Fruit fly (Drosophila melanogaster) whole organism, embryonic: ENCODE data around the gene CG43131.
A peak's percentile ranks its signal among the peaks of the same experiment; 100 is the strongest.

Source experiments
- ATbp ChIP-seq: fragments of 200-800 bp; sonication (Bioruptor generic); optimal IDR thresholded peaks from 2 replicates; lab custom pipeline; 2017; ENCODE audit warnings: missing biosample characterization, mild to moderate bottlenecking, missing genetic modification characterization, missing genetic modification reagents
- BEAF-32 ChIP-seq: fragments of 200-800 bp; sonication (Bioruptor generic); optimal IDR thresholded peaks from 3 replicates; lab custom pipeline; 2017; ENCODE audit warnings: missing biosample characterization, missing genetic modification characterization, mild to moderate bottlenecking, moderate library complexity, missing genetic modification reagents
- CG10267 ChIP-seq: fragments of 200-800 bp; sonication (Bioruptor generic); optimal IDR thresholded peaks from 2 replicates; lab custom pipeline; 2018; ENCODE audit warnings: missing biosample characterization, mild to moderate bottlenecking, missing genetic modification characterization, moderate library complexity
- CG10543 ChIP-seq: fragments of 200-800 bp; sonication (Bioruptor generic); optimal IDR thresholded peaks from 3 replicates; lab custom pipeline; 2017; ENCODE audit warnings: missing biosample characterization, mild to moderate bottlenecking, missing genetic modification characterization, moderate library complexity
- CG11504 ChIP-seq: fragments of 200-800 bp; sonication (Bioruptor generic); optimal IDR thresholded peaks from 3 replicates; lab custom pipeline; 2019; ENCODE audit warnings: missing biosample characterization, mild to moderate bottlenecking, missing genetic modification characterization, moderate library complexity
- CG12391 ChIP-seq: fragments of 200-800 bp; sonication (Bioruptor generic); optimal IDR thresholded peaks from 3 replicates; lab custom pipeline; 2018; ENCODE audit warnings: missing biosample characterization, mild to moderate bottlenecking, missing genetic modification characterization, moderate library complexity
- CG13894 ChIP-seq: fragments of 200-800 bp; sonication (Bioruptor generic); optimal IDR thresholded peaks from 3 replicates; lab custom pipeline; 2018; ENCODE audit warnings: missing biosample characterization, mild to moderate bottlenecking, missing genetic modification characterization, moderate library complexity
- CG14014 ChIP-seq: fragments of 200-800 bp; sonication (Bioruptor generic); IDR thresholded peaks from 2 replicates; pipeline ENCODE4 v1.3.6; 2022; ENCODE audit warnings: missing biosample characterization, missing genetic modification characterization
- CG15696 ChIP-seq: fragments of 200-800 bp; sonication (Bioruptor generic); optimal IDR thresholded peaks from 2 replicates; lab custom pipeline; 2019; ENCODE audit warnings: missing biosample characterization, mild to moderate bottlenecking, missing genetic modification characterization, moderate library complexity
- CG17385 ChIP-seq: fragments of 200-800 bp; sonication (Bioruptor generic); optimal IDR thresholded peaks from 3 replicates; lab custom pipeline; 2018; ENCODE audit warnings: missing biosample characterization, mild to moderate bottlenecking, missing genetic modification characterization
- CG18011 ChIP-seq: fragments of 200-800 bp; sonication (Bioruptor generic); optimal IDR thresholded peaks from 2 replicates; lab custom pipeline; 2017; ENCODE audit warnings: missing biosample characterization, missing genetic modification characterization, mild to moderate bottlenecking, moderate library complexity, missing genotype
- CG2712 ChIP-seq: fragments of 200-800 bp; optimal IDR thresholded peaks from 3 replicates; lab custom pipeline; 2019; ENCODE audit warnings: missing biosample characterization, mild to moderate bottlenecking, missing genetic modification characterization, moderate library complexity
- CG3281 ChIP-seq: fragments of 200-800 bp; sonication (Bioruptor generic); optimal IDR thresholded peaks from 3 replicates; lab custom pipeline; 2017; ENCODE audit warnings: missing biosample characterization, mild to moderate bottlenecking, missing genetic modification characterization
- CG33557 ChIP-seq: fragments of 200-800 bp; sonication (Bioruptor generic); optimal IDR thresholded peaks from 2 replicates; lab custom pipeline; 2019; ENCODE audit warnings: missing biosample characterization, mild to moderate bottlenecking, missing genetic modification characterization, moderate library complexity
- CG42726 ChIP-seq: fragments of 200-800 bp; sonication (Bioruptor generic); IDR thresholded peaks from 2 replicates; pipeline ENCODE4 v1.3.6; 2022; ENCODE audit warnings: missing biosample characterization, missing genetic modification characterization; ENCODE audit not compliant: partially characterized antibody
- CG6854 ChIP-seq: fragments of 200-800 bp; sonication (Bioruptor generic); optimal IDR thresholded peaks from 3 replicates; lab custom pipeline; 2017; ENCODE audit warnings: missing biosample characterization, mild to moderate bottlenecking, missing genetic modification characterization
- CG7372 ChIP-seq: fragments of 200-800 bp; sonication (Bioruptor generic); IDR thresholded peaks from 2 replicates; pipeline ENCODE4 v1.3.6; 2022; ENCODE audit warnings: missing biosample characterization, missing genetic modification characterization
- CG7839 ChIP-seq: fragments of 200-800 bp; sonication (Bioruptor generic); optimal IDR thresholded peaks from 3 replicates; lab custom pipeline; 2018; ENCODE audit warnings: missing biosample characterization, mild to moderate bottlenecking, missing genetic modification characterization, moderate library complexity
- D19B ChIP-seq: fragments of 200-800 bp; sonication (Bioruptor generic); optimal IDR thresholded peaks from 2 replicates; lab custom pipeline; 2017; ENCODE audit warnings: missing biosample characterization, mild to moderate bottlenecking, missing genetic modification characterization
- Eip74EF ChIP-seq, 2 experiments: fragments of 200-800 bp in 1 of 2; fragments of >200 bp in 1 of 2; sonication (Bioruptor generic) in 1 of 2; optimal IDR thresholded peaks; 2 replicates each; lab custom pipeline; 2017 to 2019; ENCODE audit warnings: missing biosample characterization in 2 of 2, missing genetic modification characterization in 2 of 2, mild to moderate bottlenecking in 1 of 2, moderate library complexity in 1 of 2
- HHEX ChIP-seq: fragments of 200-800 bp; sonication (Bioruptor generic); optimal IDR thresholded peaks from 3 replicates; lab custom pipeline; 2017; ENCODE audit warnings: missing biosample characterization, mild to moderate bottlenecking, missing genetic modification characterization, missing genetic modification reagents
- Hmr ChIP-seq: fragments of 200-800 bp; sonication (Bioruptor generic); optimal IDR thresholded peaks from 3 replicates; lab custom pipeline; 2017; ENCODE audit warnings: mild to moderate bottlenecking, missing biosample characterization, missing genetic modification reagents, missing genetic modification characterization
- Myb ChIP-seq: fragments of 200-800 bp; sonication (Bioruptor generic); optimal IDR thresholded peaks from 2 replicates; lab custom pipeline; 2016; ENCODE audit warnings: missing biosample characterization, missing genetic modification characterization
- Optix ChIP-seq: fragments of 200-800 bp; sonication (Bioruptor generic); IDR thresholded peaks from 3 replicates; pipeline ENCODE4 v1.3.6; 2022; ENCODE audit warnings: missing biosample characterization, missing genetic modification characterization
- Ptx1 ChIP-seq: fragments of 200-800 bp; sonication (Bioruptor generic); IDR thresholded peaks from 2 replicates; pipeline ENCODE4 v1.3.6; 2022; ENCODE audit warnings: missing biosample characterization, missing genetic modification characterization
- cwo ChIP-seq: fragments of 200-800 bp; sonication (Bioruptor generic); optimal IDR thresholded peaks from 3 replicates; lab custom pipeline; 2017; ENCODE audit warnings: missing biosample characterization, missing genetic modification characterization, mild to moderate bottlenecking, moderate library complexity, missing genetic modification reagents
- dmrt11E ChIP-seq: fragments of 200-800 bp; sonication (Bioruptor generic); optimal IDR thresholded peaks from 3 replicates; lab custom pipeline; 2018; ENCODE audit warnings: missing biosample characterization, mild to moderate bottlenecking, missing genetic modification characterization, moderate library complexity
- dpn ChIP-seq, 2 experiments: fragments of 200-800 bp; sonication (Bioruptor generic); optimal IDR thresholded peaks; 3 replicates each; lab custom pipeline; 2016; ENCODE audit warnings: missing biosample characterization in 2 of 2, missing genetic modification characterization in 2 of 2
- eve ChIP-seq, 2 experiments: fragments of >200 bp; optimal IDR thresholded peaks; 2 replicates each; lab custom pipeline; 2017; ENCODE audit warnings: missing biosample characterization in 2 of 2, missing genetic modification characterization in 2 of 2
- grau ChIP-seq: fragments of 200-800 bp; optimal IDR thresholded peaks from 3 replicates; lab custom pipeline; 2019; ENCODE audit warnings: missing biosample characterization, mild to moderate bottlenecking, missing genetic modification characterization, moderate library complexity
- gsb-n ChIP-seq: fragments of 200-800 bp; sonication (Bioruptor generic); optimal IDR thresholded peaks from 3 replicates; lab custom pipeline; 2018; ENCODE audit warnings: missing biosample characterization, mild to moderate bottlenecking, missing genetic modification characterization
- ind ChIP-seq: fragments of 200-800 bp; sonication (Bioruptor generic); optimal IDR thresholded peaks from 3 replicates; lab custom pipeline; 2016; ENCODE audit warnings: missing biosample characterization, missing genetic modification characterization
- jumu ChIP-seq: fragments of 200-800 bp; sonication (Bioruptor generic); optimal IDR thresholded peaks from 3 replicates; lab custom pipeline; 2016; ENCODE audit warnings: missing biosample characterization, missing genetic modification characterization
- kni ChIP-seq: fragments of 200-800 bp; sonication (Bioruptor generic); optimal IDR thresholded peaks from 3 replicates; lab custom pipeline; 2017; ENCODE audit warnings: mild to moderate bottlenecking, missing biosample characterization, missing genetic modification reagents, missing genetic modification characterization
- lola ChIP-seq, 3 experiments: fragments of >200 bp in 2 of 3; fragments of 200-800 bp in 1 of 3; sonication (Bioruptor generic) in 1 of 3; optimal IDR thresholded peaks; 2 replicates each; lab custom pipeline; 2017 to 2019; ENCODE audit warnings: missing biosample characterization in 3 of 3, missing genetic modification characterization in 3 of 3, mild to moderate bottlenecking in 1 of 3, moderate library complexity in 1 of 3
- nmo ChIP-seq: fragments of 200-800 bp; sonication (Bioruptor generic); optimal IDR thresholded peaks from 2 replicates; lab custom pipeline; 2018; ENCODE audit warnings: missing biosample characterization, mild to moderate bottlenecking, missing genetic modification characterization, moderate library complexity
- otp ChIP-seq: fragments of 200-800 bp; sonication (Bioruptor generic); IDR thresholded peaks from 3 replicates; pipeline ENCODE4, ENCODE4 v1.3.6; 2022; ENCODE audit warnings: missing biosample characterization, missing genetic modification characterization
- pros ChIP-seq: fragments of 200-800 bp; sonication (Bioruptor generic); optimal IDR thresholded peaks from 3 replicates; lab custom pipeline; 2019; ENCODE audit warnings: missing biosample characterization, mild to moderate bottlenecking, missing genetic modification characterization, moderate library complexity
- psq ChIP-seq: fragments of 200-800 bp; sonication (Bioruptor generic); optimal IDR thresholded peaks from 2 replicates; lab custom pipeline; 2017; ENCODE audit warnings: missing biosample characterization, missing genetic modification characterization
- repo ChIP-seq: fragments of 200-800 bp; sonication (Bioruptor generic); optimal IDR thresholded peaks from 2 replicates; lab custom pipeline; 2016; ENCODE audit warnings: missing biosample characterization, missing genetic modification characterization
- scrt ChIP-seq: fragments of 200-800 bp; sonication (Bioruptor generic); optimal IDR thresholded peaks from 2 replicates; lab custom pipeline; 2018; ENCODE audit warnings: missing biosample characterization, mild to moderate bottlenecking, missing genetic modification characterization, moderate library complexity
- sens ChIP-seq: fragments of 200-800 bp; sonication (Bioruptor generic); peaks from one replicate; lab custom pipeline; 2016; ENCODE audit warnings: missing biosample characterization, missing genetic modification characterization
- slbo ChIP-seq: fragments of 200-800 bp; sonication (Bioruptor generic); IDR thresholded peaks from 2 replicates; pipeline ENCODE4 v1.3.6; 2022; ENCODE audit warnings: missing biosample characterization, missing genetic modification characterization
- slou ChIP-seq: fragments of 200-800 bp; sonication (Bioruptor generic); optimal IDR thresholded peaks from 3 replicates; lab custom pipeline; 2016; ENCODE audit warnings: missing biosample characterization, missing genetic modification characterization
- tll ChIP-seq, 2 experiments: fragments of 200-800 bp in 1 of 2; fragments of >200 bp in 1 of 2; sonication (Bioruptor generic) in 1 of 2; optimal IDR thresholded peaks; 2 replicates each; lab custom pipeline; 2017 to 2019; ENCODE audit warnings: missing biosample characterization in 2 of 2, missing genetic modification characterization in 2 of 2, mild to moderate bottlenecking in 1 of 2, moderate library complexity in 1 of 2

CG43131 gene

dm6 chr3R:5122266-5123096 lies 13.5 kb upstream of the CG43131 start (continued):
- TF ChIP-seq pros (GFP tag; lab: Kevin White, UChicago) = peak; percentile 91
- peak; percentile 9 for TF ChIP-seq grau (tag; lab: Kevin White, UChicago)
- TF ChIP-seq CG42726 (GFP tag; lab: Robert Waterston, UW) = no peak
- no peak for TF ChIP-seq psq
- peak; percentile 37 for TF ChIP-seq CG7839 (tag; lab: Kevin White, UChicago)
- peak; percentile 53 for TF ChIP-seq gsb-n
- TF ChIP-seq repo (GFP tag; lab: Kevin White, UChicago) = no peak
- TF ChIP-seq ATbp (GFP tag; lab: Kevin White, UChicago) = no peak
- TF ChIP-seq CG15696 (tag; lab: Kevin White, UChicago) = no peak
- TF ChIP-seq CG10543 (GFP tag; lab: Kevin White, UChicago) = peak; percentile 42
- no peak for TF ChIP-seq CG18011 (GFP tag; lab: Kevin White, UChicago)
- TF ChIP-seq CG7372 (GFP tag; lab: Robert Waterston, UW) = no peak
- TF ChIP-seq CG6854 (GFP tag; lab: Kevin White, UChicago) = no peak
- TF ChIP-seq CG14014 (GFP tag; lab: Robert Waterston, UW) = no peak
- no peak for TF ChIP-seq dpn (GFP tag; optimal IDR thresholded peaks at IDR 0.05; lab: Kevin White, UChicago)
- TF ChIP-seq slou = no peak
- TF ChIP-seq cwo (GFP tag; lab: Kevin White, UChicago) = no peak
- peak; percentile 31 for TF ChIP-seq CG12391 (tag; lab: Kevin White, UChicago)
- peak; percentile 81 for TF ChIP-seq D19B (GFP tag; lab: Kevin White, UChicago)
- TF ChIP-seq sens (GFP tag; lab: Kevin White, UChicago) = peak; percentile 83
- peak; percentile 13 for TF ChIP-seq jumu
- TF ChIP-seq Hmr (GFP tag; lab: Kevin White, UChicago) = no peak
- TF ChIP-seq Optix (GFP tag; lab: Robert Waterston, UW) = no peak
- peak in 1 of 3 experiments; percentile 30 for TF ChIP-seq lola (GFP tag; optimal IDR thresholded peaks at IDR 0.05; lab: Kevin White, UChicago)
- TF ChIP-seq kni (GFP tag; lab: Kevin White, UChicago) = peak; percentile 60

- TF ChIP-seq cwo (GFP tag; lab: Kevin White, UChicago) = no peak
- TF ChIP-seq Eip74EF (GFP tag; optimal IDR thresholded peaks at IDR 0.05; lab: Kevin White, UChicago) = no peak
- 0 out of 3 replicates have a peak, but pooled peaks have one; percentile 17 for TF ChIP-seq otp (GFP tag; lab: Robert Waterston, UW)
- TF ChIP-seq Myb = no peak
- peak; percentile 10 for TF ChIP-seq CG10267 (tag; lab: Kevin White, UChicago)
- TF ChIP-seq CG33557 = no peak
- 0 out of 2 replicates have a peak, but pooled peaks have one; percentile 5 for TF ChIP-seq slbo (GFP tag; lab: Robert Waterston, UW)
- TF ChIP-seq scrt (GFP tag; lab: Kevin White, UChicago) = peak; percentile 26
- peak; percentile 39 for TF ChIP-seq CG2712 (tag; lab: Kevin White, UChicago)
- TF ChIP-seq dmrt11E = peak; percentile 48
- TF ChIP-seq Ptx1 (GFP tag; lab: Robert Waterston, UW) = 0 out of 2 replicates have a peak, but pooled peaks have one; percentile 22
- peak; percentile 19 for TF ChIP-seq CG13894 (tag; lab: Kevin White, UChicago)
- peak; percentile 20 for TF ChIP-seq CG3281 (GFP tag; lab: Kevin White, UChicago)
- peak; percentile 2 for TF ChIP-seq ind
- peak; percentile 3 for TF ChIP-seq CG17385
- TF ChIP-seq CG11504 (tag; lab: Kevin White, UChicago) = peak; percentile 45
- no peak for TF ChIP-seq BEAF-32
- TF ChIP-seq eve (GFP tag; optimal IDR thresholded peaks at IDR 0.05; lab: Kevin White, UChicago) = peak in 1 of 2 experiments; percentile 20
- peak; percentile 37 for TF ChIP-seq HHEX
- peak in 1 of 2 experiments; percentile 47 for TF ChIP-seq tll (GFP tag; optimal IDR thresholded peaks at IDR 0.05; lab: Kevin White, UChicago)
- TF ChIP-seq nmo (GFP tag; lab: Kevin White, UChicago) = peak; percentile 38
These were observed 11.7 kb upstream of the CG43131 start for dm6 chr3R:5120461-5121214.
